Worm (Caenorhabditis elegans): ENCODE results near the gene C32D5.11.

ce11 chrII:6360822-6361221 is 5.6 kb upstream of the C32D5.11 start, which contains the start of gene K10B2.4:
- TF ChIP-seq ref-1 (GFP tag; conservative IDR thresholded peaks at IDR 0.05) (no peak), klf-2 (GFP tag; conservative IDR thresholded peaks at IDR 0.05) (no peak), ztf-29 (GFP tag; IDR thresholded peaks at IDR 0.05) (no peak), flt-1 (GFP tag; IDR thresholded peaks at IDR 0.05) (no peak), ztf-23 (GFP tag; IDR thresholded peaks at IDR 0.05) (peak; percentile 65; the same call in 1 of the 2 replicates), tab-1 (GFP tag; IDR thresholded peaks at IDR 0.05) (no peak)

All from whole organism, midembryonic.